Worm (Caenorhabditis elegans): ENCODE results near the gene srj-49.

The srj-49 gene

DNA sequence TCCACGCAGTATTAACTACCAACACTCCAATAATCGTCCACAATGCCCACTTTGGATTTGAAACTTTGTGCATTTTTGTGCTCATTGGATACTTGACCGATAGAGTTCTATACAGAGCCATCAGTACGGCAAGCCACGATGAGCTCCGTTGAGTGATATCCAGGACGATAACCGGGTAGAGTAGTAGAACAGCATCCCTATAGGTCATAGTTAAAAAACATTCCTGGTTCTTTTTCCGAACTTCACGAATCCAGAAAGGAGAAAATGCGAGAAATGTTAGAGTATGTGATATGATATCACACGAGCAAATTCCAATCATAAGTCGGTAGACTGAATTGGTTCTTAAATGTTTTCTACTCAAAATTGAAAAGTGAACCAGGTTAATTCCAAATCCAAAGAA, 40.1 kb upstream of the srj-49 start:
- TF ChIP-seq sem-2 (GFP tag; optimal IDR thresholded peaks at IDR 0.05) (no peak), nhr-12 (tag; optimal IDR thresholded peaks at IDR 0.05) (no peak), unc-39 (tag; optimal IDR thresholded peaks at IDR 0.05) (no peak), tbx-8 (GFP tag; optimal IDR thresholded peaks at IDR 0.05) (no peak), hlh-1 (tag; optimal IDR thresholded peaks at IDR 0.05) (no peak), elt-1 (tag; optimal IDR thresholded peaks at IDR 0.05; ENCODE audit: borderline replicate concordance, insufficient read depth) (no peak)

ce11 chrV:2884411-2884810, 36.3 kb upstream of the srj-49 start, which contains the start of gene sre-24:
TSS of gene sre-24 (plus strand) at chrV:2884711.
- no peak for TF ChIP-seq ham-2 (GFP tag; optimal IDR thresholded peaks at IDR 0.05)
- no peak for TF ChIP-seq nhr-76 (tag; optimal IDR thresholded peaks at IDR 0.05)
- TF ChIP-seq mls-2 (tag; optimal IDR thresholded peaks at IDR 0.05), result no peak
- TF ChIP-seq ces-1 (GFP tag; optimal IDR thresholded peaks at IDR 0.05), result no peak
- no peak for TF ChIP-seq pha-4 (tag; optimal IDR thresholded peaks at IDR 0.05)
- TF ChIP-seq nhr-28 (tag; optimal IDR thresholded peaks at IDR 0.05), result no peak
- no peak for TF ChIP-seq zip-8 (tag; optimal IDR thresholded peaks at IDR 0.05)
- TF ChIP-seq bed-3 (GFP tag; optimal IDR thresholded peaks at IDR 0.05), result no peak

DNA sequence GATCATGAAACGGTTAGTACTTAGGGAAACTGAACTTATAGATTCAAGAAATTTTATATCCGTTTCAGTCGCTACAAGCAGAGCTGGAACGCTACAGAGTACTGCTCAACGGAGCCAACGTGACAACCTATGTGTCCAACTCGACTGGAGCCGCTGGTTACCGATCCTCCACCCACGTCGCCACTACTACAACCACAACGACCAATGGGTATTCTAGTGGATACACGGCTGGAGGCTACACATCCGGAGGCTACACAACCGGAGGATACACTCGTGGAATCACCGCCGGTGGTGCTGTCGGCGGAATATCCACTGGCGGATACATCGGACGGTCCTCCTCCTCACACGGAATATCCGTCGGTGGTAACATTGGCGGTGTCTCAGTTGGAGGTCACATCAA, 35.0 kb upstream of the srj-49 start:
- TF ChIP-seq tbx-8 (GFP tag; optimal IDR thresholded peaks at IDR 0.05) (no peak), hlh-1 (tag; optimal IDR thresholded peaks at IDR 0.05) (no peak), nhr-237 (tag; optimal IDR thresholded peaks at IDR 0.05) (no peak), flh-1 (GFP tag; optimal IDR thresholded peaks at IDR 0.05) (no peak), nhr-2 (tag; optimal IDR thresholded peaks at IDR 0.05) (no peak), cnd-1 (tag; optimal IDR thresholded peaks at IDR 0.05) (no peak), snpc-4 (tag; optimal IDR thresholded peaks at IDR 0.05) (no peak), elt-3 (tag; optimal IDR thresholded peaks at IDR 0.05) (no peak), ceh-43 (GFP tag; optimal IDR thresholded peaks at IDR 0.05) (no peak), nhr-12 (tag; optimal IDR thresholded peaks at IDR 0.05) (no peak), sptf-1 (tag; optimal IDR thresholded peaks at IDR 0.05) (no peak)

ce11 chrV:2881565-2881964, 33.4 kb upstream of the srj-49 start:
- TF ChIP-seq snpc-4 (tag; optimal IDR thresholded peaks at IDR 0.05) (no peak), tbx-8 (GFP tag; optimal IDR thresholded peaks at IDR 0.05) (no peak), nhr-28 (tag; optimal IDR thresholded peaks at IDR 0.05) (no peak), ztf-11 (tag; optimal IDR thresholded peaks at IDR 0.05) (no peak), M03D4.4 (tag; optimal IDR thresholded peaks at IDR 0.05) (no peak), blmp-1 (tag; optimal IDR thresholded peaks at IDR 0.05) (no peak), lin-32 (GFP tag; optimal IDR thresholded peaks at IDR 0.05) (no peak), unc-62 (GFP tag; optimal IDR thresholded peaks at IDR 0.05) (no peak), nhr-12 (tag; optimal IDR thresholded peaks at IDR 0.05) (no peak), unc-120 (tag; optimal IDR thresholded peaks at IDR 0.05; ENCODE audit: poor library complexity, severe bottlenecking) (no peak), drap-1 (GFP tag; optimal IDR thresholded peaks at IDR 0.05) (no peak), cnd-1 (tag; optimal IDR thresholded peaks at IDR 0.05) (no peak), elt-3 (tag; optimal IDR thresholded peaks at IDR 0.05) (no peak), ham-2 (GFP tag; optimal IDR thresholded peaks at IDR 0.05) (no peak), ces-1 (GFP tag; optimal IDR thresholded peaks at IDR 0.05) (no peak), sptf-1 (tag; optimal IDR thresholded peaks at IDR 0.05) (no peak), sem-2 (GFP tag; optimal IDR thresholded peaks at IDR 0.05) (no peak), nhr-237 (tag; optimal IDR thresholded peaks at IDR 0.05) (no peak)

- TF ChIP-seq bed-3 (GFP tag; optimal IDR thresholded peaks at IDR 0.05), result no peak
- no peak for TF ChIP-seq ham-2 (GFP tag; optimal IDR thresholded peaks at IDR 0.05)
These were observed 32.9 kb upstream of the srj-49 start, which contains the start of gene ifc-1 for ce11 chrV:2881016-2881415. TSS of gene ifc-1 (plus strand) at chrV:2881393.

DNA sequence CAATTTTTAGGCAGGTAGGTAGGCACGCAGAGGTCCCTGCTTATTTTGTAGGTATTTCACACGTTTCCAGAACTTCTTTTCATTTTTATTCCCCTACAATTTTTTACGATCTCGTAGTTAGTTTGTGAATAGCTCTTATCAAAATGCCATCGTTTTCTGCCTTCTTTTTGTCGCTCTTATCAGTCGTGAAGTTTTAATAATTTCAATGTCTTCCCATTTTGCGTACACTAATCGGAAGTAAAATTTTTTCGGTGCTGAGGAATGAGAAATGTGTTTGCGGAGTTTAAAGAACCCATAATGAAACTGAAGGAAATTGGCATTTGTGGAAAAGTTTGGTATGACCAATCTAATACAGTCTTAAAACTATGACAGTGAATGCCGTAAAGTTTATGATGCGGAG, 32.2 kb upstream of the srj-49 start:
- TF ChIP-seq ceh-39 (tag; optimal IDR thresholded peaks at IDR 0.05) (no peak), ces-1 (GFP tag; optimal IDR thresholded peaks at IDR 0.05) (no peak), drap-1 (GFP tag; optimal IDR thresholded peaks at IDR 0.05) (no peak), mep-1 (tag; optimal IDR thresholded peaks at IDR 0.05) (no peak), elt-1 (tag; optimal IDR thresholded peaks at IDR 0.05; ENCODE audit: borderline replicate concordance, insufficient read depth) (no peak), zip-8 (tag; optimal IDR thresholded peaks at IDR 0.05) (no peak), nhr-237 (tag; optimal IDR thresholded peaks at IDR 0.05) (no peak), flh-1 (GFP tag; optimal IDR thresholded peaks at IDR 0.05) (no peak), lsy-2 (tag; optimal IDR thresholded peaks at IDR 0.05) (no peak), unc-39 (tag; optimal IDR thresholded peaks at IDR 0.05) (no peak), ham-2 (GFP tag; optimal IDR thresholded peaks at IDR 0.05) (no peak), nhr-2 (tag; optimal IDR thresholded peaks at IDR 0.05) (no peak), cnd-1 (tag; optimal IDR thresholded peaks at IDR 0.05) (no peak), mab-5 (tag; optimal IDR thresholded peaks at IDR 0.05) (no peak), nhr-76 (tag; optimal IDR thresholded peaks at IDR 0.05) (no peak), ceh-83 (GFP tag; optimal IDR thresholded peaks at IDR 0.05) (no peak), sptf-1 (tag; optimal IDR thresholded peaks at IDR 0.05) (no peak), sem-2 (GFP tag; optimal IDR thresholded peaks at IDR 0.05) (no peak)
